Comparison of ENCODE assay signal across 2 worm cellular contexts in the genomic region with DNA sequence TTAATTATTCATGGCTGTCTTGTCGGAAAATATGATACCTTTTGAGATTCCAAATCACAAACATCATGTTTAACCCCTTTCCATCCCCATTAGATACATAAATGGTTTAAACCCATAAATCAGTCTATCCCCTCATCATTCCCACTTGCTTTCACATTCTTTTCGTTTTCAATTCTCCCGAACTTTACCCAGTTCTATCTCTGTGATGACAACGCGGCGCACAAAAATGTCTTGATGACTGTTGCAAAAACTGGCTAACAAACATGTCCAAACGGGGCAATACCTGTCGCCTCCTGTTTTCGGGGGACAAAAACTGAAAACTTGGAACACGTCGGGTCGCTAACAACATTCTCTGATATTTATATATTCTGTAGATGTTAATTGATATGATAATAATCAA.
TF ChIP-seq lines count a peak whose summit lies in the region.

No protein-coding gene starts in this region.

TF ChIP-seq in whole organism, L1 larva, 84 proteins besides CTCF, POLR2A, EP300 and RAD21 (continued from another document):
- TF ChIP-seq aly-2 (tag; optimal IDR thresholded peaks at IDR 0.05; lab: Kevin White, UChicago): no peak
- no peak for TF ChIP-seq alr-1 (tag; optimal IDR thresholded peaks at IDR 0.05; lab: Kevin White, UChicago; ENCODE audit: borderline replicate concordance)
- no peak for TF ChIP-seq snpc-4 (tag; optimal IDR thresholded peaks at IDR 0.05; lab: Kevin White, UChicago)
- TF ChIP-seq lin-35 (GFP tag; optimal IDR thresholded peaks at IDR 0.05; lab: Kevin White, UChicago): no peak
- no peak for TF ChIP-seq hlh-17 (GFP tag; optimal IDR thresholded peaks at IDR 0.05; lab: Kevin White, UChicago; ENCODE audit: borderline replicate concordance)
- TF ChIP-seq nhr-20 (tag; optimal IDR thresholded peaks at IDR 0.05; lab: Kevin White, UChicago): no peak
- no peak for TF ChIP-seq efl-1 (optimal IDR thresholded peaks at IDR 0.05; lab: Kevin White, UChicago)
- TF ChIP-seq efl-1 (GFP tag; optimal IDR thresholded peaks at IDR 0.05 in 1 of 2; lab: Kevin White, UChicago): no peak
- TF ChIP-seq unc-130 (tag; optimal IDR thresholded peaks at IDR 0.05; lab: Kevin White, UChicago): no peak
- no peak for TF ChIP-seq dpl-1 (GFP tag; optimal IDR thresholded peaks at IDR 0.05; lab: Kevin White, UChicago)
- TF ChIP-seq pqm-1 (tag; optimal IDR thresholded peaks at IDR 0.05; lab: Kevin White, UChicago): no peak
- TF ChIP-seq swsn-7 (tag; optimal IDR thresholded peaks at IDR 0.05; lab: Kevin White, UChicago): no peak
- TF ChIP-seq irx-1 (tag; optimal IDR thresholded peaks at IDR 0.05; lab: Kevin White, UChicago): no peak

TF ChIP-seq in whole organism, L4 larva, 104 proteins besides CTCF, POLR2A, EP300 and RAD21 (continued from another document):
- TF ChIP-seq ceh-82 (tag; optimal IDR thresholded peaks at IDR 0.05; lab: Kevin White, UChicago): no peak
- no peak for TF ChIP-seq mep-1 (tag; optimal IDR thresholded peaks at IDR 0.05; lab: Kevin White, UChicago)
- no peak for TF ChIP-seq T20F7.1 (GFP tag; optimal IDR thresholded peaks at IDR 0.05; lab: Kevin White, UChicago)
- TF ChIP-seq fkh-10 (GFP tag; optimal IDR thresholded peaks at IDR 0.05; lab: Kevin White, UChicago): no peak
- TF ChIP-seq hmg-1.1 (GFP tag; IDR thresholded peaks at IDR 0.05; lab: Robert Waterston, UW): no peak
- no peak for TF ChIP-seq lim-7 (GFP tag; IDR thresholded peaks at IDR 0.05; lab: Robert Waterston, UW)
- TF ChIP-seq R02D3.7 (tag; optimal IDR thresholded peaks at IDR 0.05; lab: Kevin White, UChicago): no peak
- no peak for TF ChIP-seq tag-97 (GFP tag; IDR thresholded peaks at IDR 0.05; lab: Robert Waterston, UW)
- TF ChIP-seq nhr-102 (tag; optimal IDR thresholded peaks at IDR 0.05; lab: Kevin White, UChicago): no peak
- TF ChIP-seq unc-62 (GFP tag; optimal IDR thresholded peaks at IDR 0.05 in 1 of 2; lab: Kevin White, UChicago): no peak
- TF ChIP-seq unc-62 (tag; optimal IDR thresholded peaks at IDR 0.05; lab: Kevin White, UChicago): no peak
- no peak for TF ChIP-seq nhr-76 (tag; optimal IDR thresholded peaks at IDR 0.05; lab: Kevin White, UChicago)
- peak; percentile 71 for TF ChIP-seq hlh-11 (tag; optimal IDR thresholded peaks at IDR 0.05; lab: Kevin White, UChicago)
- TF ChIP-seq mxl-3 (GFP tag; optimal IDR thresholded peaks at IDR 0.05; lab: Kevin White, UChicago): peak; percentile 65
- no peak for TF ChIP-seq madf-9 (GFP tag; conservative IDR thresholded peaks at IDR 0.05; lab: Robert Waterston, UW)
- no peak for TF ChIP-seq F37D6.2 (tag; optimal IDR thresholded peaks at IDR 0.05; lab: Kevin White, UChicago)
- no peak for TF ChIP-seq F26F4.8 (GFP tag; conservative IDR thresholded peaks at IDR 0.05; lab: Robert Waterston, UW)
- TF ChIP-seq Y48G9A.11 (GFP tag; IDR thresholded peaks at IDR 0.05; lab: Robert Waterston, UW): no peak
- TF ChIP-seq ceh-44 (GFP tag; IDR thresholded peaks at IDR 0.05; lab: Robert Waterston, UW): no peak
- no peak for TF ChIP-seq ZK337.2 (GFP tag; IDR thresholded peaks at IDR 0.05; lab: Robert Waterston, UW)
- no peak for TF ChIP-seq nhr-41 (GFP tag; IDR thresholded peaks at IDR 0.05; lab: Robert Waterston, UW)
- TF ChIP-seq D1046.2 (GFP tag; IDR thresholded peaks at IDR 0.05; lab: Robert Waterston, UW): no peak
- TF ChIP-seq dmd-6 (GFP tag; IDR thresholded peaks at IDR 0.05; lab: Robert Waterston, UW): no peak
- TF ChIP-seq gei-8 (GFP tag; optimal IDR thresholded peaks at IDR 0.05; lab: Kevin White, UChicago): no peak
- no peak for TF ChIP-seq lsy-2 (tag; optimal IDR thresholded peaks at IDR 0.05; lab: Kevin White, UChicago)
- TF ChIP-seq spr-1 (tag; optimal IDR thresholded peaks at IDR 0.05; lab: Kevin White, UChicago): no peak
- TF ChIP-seq ces-1 (GFP tag; optimal IDR thresholded peaks at IDR 0.05; lab: Kevin White, UChicago): no peak
- TF ChIP-seq dpl-1 (GFP tag; optimal IDR thresholded peaks at IDR 0.05; lab: Kevin White, UChicago): peak; percentile 16
- TF ChIP-seq ceh-32 (tag; optimal IDR thresholded peaks at IDR 0.05; lab: Kevin White, UChicago; ENCODE audit: poor library complexity): no peak
- TF ChIP-seq daf-8 (GFP tag; IDR thresholded peaks at IDR 0.05; lab: Robert Waterston, UW): no peak
- no peak for TF ChIP-seq ZK546.5 (tag; optimal IDR thresholded peaks at IDR 0.05; lab: Kevin White, UChicago)
- no peak for TF ChIP-seq cey-2 (tag; optimal IDR thresholded peaks at IDR 0.05; lab: Kevin White, UChicago; ENCODE audit: borderline replicate concordance, insufficient read depth)
- TF ChIP-seq ceh-62 (tag; optimal IDR thresholded peaks at IDR 0.05; lab: Kevin White, UChicago): no peak
- TF ChIP-seq sdz-12 (GFP tag; optimal IDR thresholded peaks at IDR 0.05; lab: Kevin White, UChicago): no peak
- peak; percentile 52; the same call in 1 of the 2 replicates for TF ChIP-seq T26A8.4 (GFP tag; IDR thresholded peaks at IDR 0.05; lab: Robert Waterston, UW)
- no peak for TF ChIP-seq vab-7 (GFP tag; IDR thresholded peaks at IDR 0.05; lab: Robert Waterston, UW)
- 0 out of 4 replicates have a peak, but pooled peaks of 1 of the 2 experiments have one; percentile 16 for TF ChIP-seq madf-5 (GFP tag; IDR thresholded peaks at IDR 0.05; lab: Robert Waterston, UW)
- TF ChIP-seq Y105C5A.15 (GFP tag; IDR thresholded peaks at IDR 0.05; lab: Robert Waterston, UW): no peak
- TF ChIP-seq nhr-48 (tag; optimal IDR thresholded peaks at IDR 0.05; lab: Kevin White, UChicago): peak; percentile 45
- TF ChIP-seq ztf-11 (tag; optimal IDR thresholded peaks at IDR 0.05; lab: Kevin White, UChicago): no peak
- TF ChIP-seq dmd-8 (GFP tag; IDR thresholded peaks at IDR 0.05; lab: Robert Waterston, UW): no peak
- no peak for TF ChIP-seq nhr-11 (tag; optimal IDR thresholded peaks at IDR 0.05; lab: Kevin White, UChicago)
